Fruit fly (Drosophila melanogaster): Measurements from ENCODE around the gene Vha100-1.

Gene Vha100-1

dm6 chr3R:29088938-29089661, 41.9 kb upstream of the Vha100-1 start (continued):
- TF ChIP-seq Hand (GFP tag; optimal IDR thresholded peaks at IDR 0.05) (peak; percentile 67), CG7786 (GFP tag; optimal IDR thresholded peaks at IDR 0.05) (peak; percentile 57), Mrtf (GFP tag; IDR thresholded peaks at IDR 0.05) (0 out of 3 replicates have a peak, but pooled peaks have one; percentile 45), nau (GFP tag; optimal IDR thresholded peaks at IDR 0.05) (peak; percentile 71), Fer1 (GFP tag; optimal IDR thresholded peaks at IDR 0.05) (peak; percentile 58), CG11398 (GFP tag; optimal IDR thresholded peaks at IDR 0.05) (no peak), CG4424 (GFP tag; optimal IDR thresholded peaks at IDR 0.05) (peak; percentile 75), CG43689 (GFP tag; IDR thresholded peaks at IDR 0.05) (no peak), CG42726 (GFP tag; IDR thresholded peaks at IDR 0.05; ENCODE audit: partially characterized antibody) (no peak), CG32772 (GFP tag; IDR thresholded peaks at IDR 0.05) (no peak), NC2β (GFP tag; optimal IDR thresholded peaks at IDR 0.05) (peak; percentile 33), NFAT (GFP tag; IDR thresholded peaks at IDR 0.05) (no peak), CG1603 (tag; optimal IDR thresholded peaks at IDR 0.05) (peak; percentile 71), seq (GFP tag; IDR thresholded peaks at IDR 0.05) (peak; percentile 59; the same call in 1 of the 2 replicates), CG15269 (tag; optimal IDR thresholded peaks at IDR 0.05) (peak; percentile 77), Elba2 (GFP tag; optimal IDR thresholded peaks at IDR 0.05) (no peak), Asciz (GFP tag; optimal IDR thresholded peaks at IDR 0.05) (peak; percentile 79), CG8281 (tag; optimal IDR thresholded peaks at IDR 0.05) (peak; percentile 45), repo (GFP tag; optimal IDR thresholded peaks at IDR 0.05) (peak; percentile 24), Trl (optimal IDR thresholded peaks at IDR 0.05) (peak in 1 of 2 experiments; percentile 1), Trl (GFP tag; optimal IDR thresholded peaks at IDR 0.05) (peak; percentile 34), mam (GFP tag; optimal IDR thresholded peaks at IDR 0.05) (peak; percentile 42), eyg (GFP tag; optimal IDR thresholded peaks at IDR 0.05) (no peak), CG4617 (GFP tag; optimal IDR thresholded peaks at IDR 0.05; ENCODE audit: borderline replicate concordance) (no peak), chm (GFP tag; IDR thresholded peaks at IDR 0.05) (peak; percentile 10; the same call in 1 of the 2 replicates), B-H1 (GFP tag; IDR thresholded peaks at IDR 0.05) (peak; percentile 44; the same call in 2 of the 3 replicates), fu2 (GFP tag; optimal IDR thresholded peaks at IDR 0.05) (no peak), CG11560 (tag; IDR thresholded peaks at IDR 0.05) (no peak), cg (GFP tag; optimal IDR thresholded peaks at IDR 0.05) (peak; percentile 93), CG17186 (GFP tag; optimal IDR thresholded peaks at IDR 0.05) (peak; percentile 27), CG6765 (GFP tag; optimal IDR thresholded peaks at IDR 0.05) (peak; percentile 6), CG11695 (GFP tag; IDR thresholded peaks at IDR 0.05) (peak; percentile 75; the same call in 2 of the 3 replicates), her (GFP tag; optimal IDR thresholded peaks at IDR 0.05) (no peak), CG17802 (tag; optimal IDR thresholded peaks at IDR 0.05) (peak; percentile 1), zf30C (GFP tag; optimal IDR thresholded peaks at IDR 0.05) (peak; percentile 63), gfzf (GFP tag; optimal IDR thresholded peaks at IDR 0.05) (no peak), zfh2 (GFP tag; optimal IDR thresholded peaks at IDR 0.05) (peak; percentile 5), p53 (GFP tag; optimal IDR thresholded peaks at IDR 0.05) (no peak), CG11696 (GFP tag; IDR thresholded peaks at IDR 0.05) (no peak), CG31365 (tag; optimal IDR thresholded peaks at IDR 0.05) (peak; percentile 18), Mes4 (GFP tag; optimal IDR thresholded peaks at IDR 0.05) (peak; percentile 48), pum (GFP tag; optimal IDR thresholded peaks at IDR 0.05) (peak; percentile 35), en (GFP tag; optimal IDR thresholded peaks at IDR 0.05) (peak; percentile 53), CG3847 (GFP tag; IDR thresholded peaks at IDR 0.05) (peak; percentile 57), CG31388 (GFP tag; optimal IDR thresholded peaks at IDR 0.05) (no peak), CG2202 (tag; optimal IDR thresholded peaks at IDR 0.05) (peak; percentile 50), CG10979 (tag; optimal IDR thresholded peaks at IDR 0.05) (peak; percentile 80), grn (GFP tag; optimal IDR thresholded peaks at IDR 0.05) (no peak), ci (GFP tag; IDR thresholded peaks at IDR 0.05) (peak; percentile 72; the same call in 1 of the 3 replicates), run (tag; optimal IDR thresholded peaks at IDR 0.05) (peak; percentile 41)
